Worm (Caenorhabditis elegans): Measurements from ENCODE around the gene T23F6.2.

ce11 chrIV:12688370-12688769, 32.8 kb upstream of the T23F6.2 start, which contains the start of gene T23B5.3:
- TF ChIP-seq ets-7 (tag; optimal IDR thresholded peaks at IDR 0.05) (no peak), ama-1 (optimal IDR thresholded peaks at IDR 0.05) (no peak), flt-1 (GFP tag; IDR thresholded peaks at IDR 0.05) (no peak), tra-4 (tag; optimal IDR thresholded peaks at IDR 0.05) (no peak), B0310.2 (tag; optimal IDR thresholded peaks at IDR 0.05) (no peak), ceh-13 (GFP tag; optimal IDR thresholded peaks at IDR 0.05) (no peak), tbx-11 (GFP tag; IDR thresholded peaks at IDR 0.05) (no peak), scrt-1 (GFP tag; IDR thresholded peaks at IDR 0.05) (no peak), aly-1 (tag; optimal IDR thresholded peaks at IDR 0.05) (no peak), hnd-1 (tag; optimal IDR thresholded peaks at IDR 0.05) (no peak), ceh-36 (tag; optimal IDR thresholded peaks at IDR 0.05) (no peak), tbx-37 (GFP tag; conservative IDR thresholded peaks at IDR 0.05) (no peak), pes-1 (GFP tag; IDR thresholded peaks at IDR 0.05) (no peak)
